Worm (Caenorhabditis elegans): ENCODE measurements around the gene isy-1.

Gene isy-1

ce11 chrV:11039379-11039954, 39.0 kb upstream of the isy-1 start, which contains the start of gene pak-2 (continued):
- TF ChIP-seq hlh-12 (tag; optimal IDR thresholded peaks at IDR 0.05) (no peak), madf-10 (tag; optimal IDR thresholded peaks at IDR 0.05) (peak; percentile 58), Y56A3A.18 (GFP tag; IDR thresholded peaks at IDR 0.05) (no peak), fkh-3 (tag; optimal IDR thresholded peaks at IDR 0.05) (no peak), B0035.1 (tag; optimal IDR thresholded peaks at IDR 0.05) (no peak), efl-1 (GFP tag; optimal IDR thresholded peaks at IDR 0.05) (peak; percentile 12), somi-1 (GFP tag; optimal IDR thresholded peaks at IDR 0.05) (peak; percentile 10), let-526 (GFP tag; IDR thresholded peaks at IDR 0.05) (no peak), nfya-2 (GFP tag; IDR thresholded peaks at IDR 0.05) (no peak), F22D6.2 (tag; optimal IDR thresholded peaks at IDR 0.05) (no peak), attf-5 (GFP tag; optimal IDR thresholded peaks at IDR 0.05) (peak; percentile 83), nhr-80 (tag; optimal IDR thresholded peaks at IDR 0.05) (peak; percentile 59), B0336.3 (GFP tag; IDR thresholded peaks at IDR 0.05) (no peak), mcd-1 (GFP tag; IDR thresholded peaks at IDR 0.05) (peak; percentile 88), aptf-2 (GFP tag; conservative IDR thresholded peaks at IDR 0.05) (0 out of 2 replicates have a peak, but pooled peaks have one; percentile 36), snpc-1.1 (tag; optimal IDR thresholded peaks at IDR 0.05; ENCODE audit: insufficient read depth) (no peak), attf-6 (GFP tag; IDR thresholded peaks at IDR 0.05) (no peak), pbrm-1 (GFP tag; IDR thresholded peaks at IDR 0.05) (peak; percentile 54; the same call in 1 of the 2 replicates), ztf-28 (GFP tag; IDR thresholded peaks at IDR 0.05) (no peak), tlf-1 (GFP tag; optimal IDR thresholded peaks at IDR 0.05) (no peak), hrde-1 (tag; optimal IDR thresholded peaks at IDR 0.05; ENCODE audit: borderline replicate concordance) (no peak), ceh-58 (GFP tag; IDR thresholded peaks at IDR 0.05) (no peak), zfh-2 (GFP tag; conservative IDR thresholded peaks at IDR 0.05) (no peak), ets-4 (GFP tag; optimal IDR thresholded peaks at IDR 0.05) (no peak), ccch-3 (GFP tag; optimal IDR thresholded peaks at IDR 0.05) (peak; percentile 73), sptf-2 (GFP tag; optimal IDR thresholded peaks at IDR 0.05) (no peak), pha-4 (tag; optimal IDR thresholded peaks at IDR 0.05) (no peak), F57C9.4 (tag; optimal IDR thresholded peaks at IDR 0.05) (no peak), athp-1 (tag; optimal IDR thresholded peaks at IDR 0.05) (no peak), D2030.7 (GFP tag; IDR thresholded peaks at IDR 0.05) (0 out of 2 replicates have a peak, but pooled peaks have one; percentile 23), C06A6.2 (GFP tag; conservative IDR thresholded peaks at IDR 0.05) (no peak), F23B12.7 (tag; optimal IDR thresholded peaks at IDR 0.05; ENCODE audit: insufficient read depth) (peak; percentile 86), F10E7.11 (tag; optimal IDR thresholded peaks at IDR 0.05) (no peak), lsl-1 (GFP tag; optimal IDR thresholded peaks at IDR 0.05) (no peak), akir-1 (GFP tag; optimal IDR thresholded peaks at IDR 0.05) (peak; percentile 64), K11D2.4 (GFP tag; IDR thresholded peaks at IDR 0.05) (no peak)

DNA sequence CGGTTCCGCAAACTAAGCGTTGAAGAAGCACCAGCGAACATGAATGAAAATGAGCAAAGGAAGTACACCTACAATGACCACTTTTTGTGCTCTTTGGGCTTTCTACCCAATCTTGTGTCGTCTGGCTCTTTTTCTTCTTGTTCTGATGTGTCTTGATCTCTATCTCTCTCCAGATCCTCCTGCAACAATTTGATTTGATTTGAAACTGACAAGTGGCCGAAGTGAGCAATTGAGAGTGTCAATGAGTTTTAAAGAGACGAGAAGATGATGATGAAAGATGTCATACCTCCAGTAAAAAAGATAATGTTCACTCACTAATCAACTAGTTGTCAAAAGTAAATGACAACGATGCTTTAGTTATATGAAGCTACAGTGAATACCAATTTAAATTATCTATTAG, 34.2 kb upstream of the isy-1 start, which contains the start of gene pptr-2:
pptr-2 (minus strand) TSS at position 184 of the 400 bp plus-strand sequence.
- no peak for TF ChIP-seq hrde-1 (tag; optimal IDR thresholded peaks at IDR 0.05; ENCODE audit: borderline replicate concordance)
- no peak for TF ChIP-seq cebp-1 (GFP tag; IDR thresholded peaks at IDR 0.05)
- TF ChIP-seq cebp-1 (tag; optimal IDR thresholded peaks at IDR 0.05), result no peak
- TF ChIP-seq ceh-58 (GFP tag; IDR thresholded peaks at IDR 0.05), result no peak
- no peak for TF ChIP-seq mel-28 (tag; optimal IDR thresholded peaks at IDR 0.05; ENCODE audit: borderline replicate concordance)
- TF ChIP-seq lsy-27 (tag; optimal IDR thresholded peaks at IDR 0.05; ENCODE audit: borderline replicate concordance, insufficient read depth), result no peak
- TF ChIP-seq F39B2.1 (GFP tag; IDR thresholded peaks at IDR 0.05), result no peak
- no peak for TF ChIP-seq ekl-4 (GFP tag; IDR thresholded peaks at IDR 0.05)
- no peak for TF ChIP-seq snpc-3.4 (tag; optimal IDR thresholded peaks at IDR 0.05)
- no peak for TF ChIP-seq B0336.3 (GFP tag; IDR thresholded peaks at IDR 0.05)

Data from whole organism, young adult.